Fruit fly (Drosophila melanogaster): ENCODE measurements around the gene REG.

dm6 chrX:13243726-13244323 is 31.7 kb downstream of the REG start:
- TF ChIP-seq CG11294 (GFP tag; IDR thresholded peaks at IDR 0.05) (no peak), Gug (GFP tag; IDR thresholded peaks at IDR 0.05) (no peak), CG4318 (GFP tag; optimal IDR thresholded peaks at IDR 0.05) (no peak)
